Worm (Caenorhabditis elegans) whole organism, L2 larva: Measurements from ENCODE around the gene srh-208.

Experiments used
- C34F6.9 ChIP-seq: fragments of 150-350 bp; optimal IDR thresholded peaks from 2 replicates; lab custom pipeline; 2014; ENCODE audit warnings: missing biosample characterization, missing genetic modification characterization
- F13H6.1 ChIP-seq: sonication (generic microtip); optimal IDR thresholded peaks from 2 replicates; lab custom pipeline; 2016; ENCODE audit warnings: missing genetic modification characterization, missing compliant biosample characterization
- R02D3.7 ChIP-seq: fragments of 150-350 bp; optimal IDR thresholded peaks from 2 replicates; lab custom pipeline; 2014; ENCODE audit warnings: missing biosample characterization, missing genetic modification characterization
- Y55F3AM.14 ChIP-seq: fragments of 200-800 bp; sonication (Bioruptor generic); optimal IDR thresholded peaks from 2 replicates; lab custom pipeline; 2018; ENCODE audit warnings: mild to moderate bottlenecking, missing genetic modification characterization, missing compliant biosample characterization
- ZK546.5 ChIP-seq: sonication (generic microtip); optimal IDR thresholded peaks from 2 replicates; lab custom pipeline; 2017; ENCODE audit warnings: missing biosample characterization, missing genetic modification characterization
- alr-1 ChIP-seq: fragments of 150-350 bp; optimal IDR thresholded peaks from 2 replicates; lab custom pipeline; 2014; ENCODE audit warnings: missing biosample characterization, missing genetic modification characterization
- ama-1 ChIP-seq: fragments of 150-350 bp; optimal IDR thresholded peaks from 2 replicates; lab custom pipeline; 2018; ENCODE audit warnings: inconsistent platforms
- ceh-16 ChIP-seq: fragments of 150-350 bp; optimal IDR thresholded peaks from 2 replicates; lab custom pipeline; 2014; ENCODE audit warnings: missing biosample characterization, missing genetic modification characterization
- ceh-82 ChIP-seq: fragments of 150-350 bp; optimal IDR thresholded peaks from 2 replicates; lab custom pipeline; 2014; ENCODE audit warnings: missing biosample characterization, missing genetic modification characterization
- crh-2 ChIP-seq: sonication (generic microtip); optimal IDR thresholded peaks from 2 replicates; lab custom pipeline; 2017; ENCODE audit warnings: missing biosample characterization, missing genetic modification characterization
- dmd-4 ChIP-seq: sonication (generic microtip); optimal IDR thresholded peaks from 2 replicates; lab custom pipeline; 2017; ENCODE audit warnings: missing biosample characterization, missing genetic modification characterization
- egl-27 ChIP-seq: sonication (generic microtip); optimal IDR thresholded peaks from 3 replicates; lab custom pipeline; 2017; ENCODE audit warnings: missing biosample characterization, missing genetic modification reagents, missing genetic modification characterization
- gmeb-1 ChIP-seq: fragments of 150-350 bp; optimal IDR thresholded peaks from 2 replicates; lab custom pipeline; 2014; ENCODE audit warnings: missing biosample characterization, missing genetic modification characterization
- lin-11 ChIP-seq: fragments of 150-350 bp; sonication (generic microtip); optimal IDR thresholded peaks from 2 replicates; lab custom pipeline; 2014; ENCODE audit warnings: missing biosample characterization, missing genetic modification characterization, inconsistent platforms, mixed read lengths
- lin-13 ChIP-seq: fragments of 150-350 bp; optimal IDR thresholded peaks from 2 replicates; lab custom pipeline; 2014; ENCODE audit warnings: missing biosample characterization, missing genetic modification reagents, missing genetic modification characterization
- lin-39 ChIP-seq: fragments of 150-350 bp; optimal IDR thresholded peaks from 2 replicates; lab custom pipeline; 2014; ENCODE audit warnings: missing biosample characterization, missing genetic modification reagents, missing genetic modification characterization
- lsy-2 ChIP-seq, 2 experiments: fragments of 150-350 bp in 1 of 2; sonication (generic microtip) in 1 of 2; optimal IDR thresholded peaks; 2 replicates each; lab custom pipeline; 2014 to 2017; ENCODE audit warnings: missing biosample characterization in 2 of 2, missing genetic modification characterization in 2 of 2
- mab-5 ChIP-seq: fragments of 150-350 bp; optimal IDR thresholded peaks from 2 replicates; lab custom pipeline; 2014; ENCODE audit warnings: missing biosample characterization, missing genetic modification characterization
- mbf-1 ChIP-seq: sonication (generic microtip); optimal IDR thresholded peaks from 2 replicates; lab custom pipeline; 2017; ENCODE audit warnings: missing biosample characterization, missing genetic modification characterization
- mdl-1 ChIP-seq, 2 experiments: fragments of 150-350 bp in 1 of 2; sonication (generic microtip) in 1 of 2; optimal IDR thresholded peaks; 2 replicates each; lab custom pipeline; 2017; ENCODE audit warnings: missing biosample characterization in 2 of 2, missing genetic modification characterization in 2 of 2
- nhr-10 ChIP-seq: sonication (generic microtip); optimal IDR thresholded peaks from 2 replicates; lab custom pipeline; 2017; ENCODE audit warnings: missing biosample characterization, missing genetic modification characterization
- nhr-11 ChIP-seq: fragments of 150-350 bp; optimal IDR thresholded peaks from 2 replicates; lab custom pipeline; 2014; ENCODE audit warnings: missing biosample characterization, missing genetic modification characterization
- nhr-12 ChIP-seq: fragments of 150-350 bp; optimal IDR thresholded peaks from 2 replicates; lab custom pipeline; 2014; ENCODE audit warnings: missing biosample characterization, missing genetic modification characterization
- nhr-129 ChIP-seq: fragments of 150-350 bp; optimal IDR thresholded peaks from 2 replicates; lab custom pipeline; 2014; ENCODE audit warnings: missing biosample characterization, missing genetic modification characterization
- nhr-21 ChIP-seq: fragments of 150-350 bp; optimal IDR thresholded peaks from 2 replicates; lab custom pipeline; 2014; ENCODE audit warnings: missing biosample characterization, missing genetic modification characterization
- nhr-237 ChIP-seq: fragments of 150-350 bp; optimal IDR thresholded peaks from 2 replicates; lab custom pipeline; 2014; ENCODE audit warnings: missing biosample characterization, missing genetic modification characterization
- nhr-25 ChIP-seq: fragments of 150-350 bp; sonication (generic microtip); optimal IDR thresholded peaks from 3 replicates; lab custom pipeline; 2014; ENCODE audit warnings: missing biosample characterization, missing genetic modification characterization
- nhr-6 ChIP-seq: fragments of 150-350 bp; optimal IDR thresholded peaks from 2 replicates; lab custom pipeline; 2014; ENCODE audit warnings: missing biosample characterization, missing genetic modification characterization
- peb-1 ChIP-seq: fragments of 150-350 bp; optimal IDR thresholded peaks from 2 replicates; lab custom pipeline; 2014; ENCODE audit warnings: missing biosample characterization, missing genetic modification characterization
- sem-4 ChIP-seq: fragments of 150-350 bp; optimal IDR thresholded peaks from 2 replicates; lab custom pipeline; 2014; ENCODE audit warnings: missing biosample characterization, missing genetic modification reagents, missing genetic modification characterization
- skn-1 ChIP-seq: sonication (generic microtip); optimal IDR thresholded peaks from 2 replicates; lab custom pipeline; 2017; ENCODE audit warnings: missing biosample characterization, missing genetic modification characterization
- sma-3 ChIP-seq: sonication (generic microtip); optimal IDR thresholded peaks from 2 replicates; lab custom pipeline; 2016; ENCODE audit warnings: missing genetic modification reagents, missing genetic modification characterization, missing compliant biosample characterization
- snpc-4 ChIP-seq: fragments of 150-350 bp; optimal IDR thresholded peaks from 2 replicates; lab custom pipeline; 2014; ENCODE audit warnings: missing biosample characterization, missing genetic modification characterization
- unc-39 ChIP-seq: fragments of 150-350 bp; optimal IDR thresholded peaks from 2 replicates; lab custom pipeline; 2014; ENCODE audit warnings: missing biosample characterization, missing genetic modification characterization
- unc-62 ChIP-seq: fragments of 150-350 bp; optimal IDR thresholded peaks from 2 replicates; lab custom pipeline; 2014; ENCODE audit warnings: missing biosample characterization, missing genetic modification reagents, missing genetic modification characterization
- zag-1 ChIP-seq: fragments of 150-350 bp; optimal IDR thresholded peaks from 2 replicates; lab custom pipeline; 2014; ENCODE audit warnings: missing biosample characterization, missing genetic modification characterization
- ztf-1 ChIP-seq: fragments of 200-800 bp; sonication (Bioruptor generic); conservative IDR thresholded peaks from 2 replicates; pipeline ENCODE4 v1.3.6; 2022; ENCODE audit warnings: missing genetic modification characterization, missing compliant biosample characterization
- ztf-11 ChIP-seq: sonication (generic microtip); optimal IDR thresholded peaks from 2 replicates; lab custom pipeline; 2017; ENCODE audit warnings: missing biosample characterization, missing genetic modification characterization
- ztf-4 ChIP-seq: fragments of 150-350 bp; optimal IDR thresholded peaks from 2 replicates; lab custom pipeline; 2014; ENCODE audit warnings: missing biosample characterization, missing genetic modification characterization

The srh-208 gene

DNA sequence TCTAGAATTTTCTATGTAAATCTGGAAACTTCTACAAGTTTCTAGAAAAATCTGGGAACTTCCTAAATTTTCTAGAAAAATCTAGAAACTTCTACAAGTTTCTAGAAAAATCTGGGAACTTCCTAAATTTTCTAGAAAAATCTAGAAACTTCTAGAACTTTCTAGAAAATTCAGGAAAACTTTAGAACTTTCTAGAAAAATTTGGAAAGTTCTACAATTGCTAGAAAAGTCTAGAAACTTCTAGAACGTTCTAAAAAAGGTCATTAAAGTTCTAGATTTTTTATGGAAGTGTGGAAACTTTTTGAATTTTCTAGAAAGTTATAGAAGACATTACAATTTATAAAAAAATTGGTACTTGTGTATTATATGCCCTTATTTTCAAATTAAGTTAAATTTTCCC is 24.1 kb upstream of the srh-208 start, which contains the start of gene F55C9.5:
Gene F55C9.5 (minus strand): TSS at position 101 of the 400 bp plus-strand sequence.
- TF ChIP-seq mdl-1 (tag; optimal IDR thresholded peaks at IDR 0.05; lab: Kevin White, UChicago), result no peak
- no peak for TF ChIP-seq nhr-10 (tag; lab: Kevin White, UChicago)
- TF ChIP-seq nhr-11 (tag; lab: Kevin White, UChicago), result no peak
- no peak for TF ChIP-seq mab-5 (tag; lab: Kevin White, UChicago)
- no peak for TF ChIP-seq lin-13
- TF ChIP-seq F13H6.1 (tag; lab: Kevin White, UChicago), result no peak
- TF ChIP-seq sma-3 (GFP tag; lab: Kevin White, UChicago), result no peak
- TF ChIP-seq skn-1 (tag; lab: Kevin White, UChicago), result no peak
- TF ChIP-seq nhr-25 (tag; lab: Kevin White, UChicago), result no peak
- no peak for TF ChIP-seq ama-1

DNA sequence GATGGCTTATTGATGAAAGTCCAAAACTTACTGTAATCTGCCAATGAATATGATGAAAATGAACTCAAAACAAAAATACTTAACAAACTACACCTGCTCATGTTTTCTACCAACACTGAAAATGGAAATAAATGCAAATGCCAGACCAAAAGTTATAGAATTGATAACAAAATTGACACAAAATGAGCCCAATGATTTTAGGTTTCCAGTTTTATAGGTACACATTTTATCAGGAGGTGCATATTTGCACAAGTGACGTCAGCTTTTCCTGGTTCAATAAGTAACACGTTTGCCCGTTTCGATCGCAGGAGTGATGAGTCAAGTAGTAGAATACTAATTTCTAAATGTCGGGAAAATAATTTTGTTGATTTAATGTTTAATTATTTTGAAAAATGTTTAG is 20.4 kb upstream of the srh-208 start, which contains the start of gene F55C9.6:
Gene F55C9.6 (minus strand): TSS at position 101 of the 400 bp plus-strand sequence.
- TF ChIP-seq ztf-1 (no peak), egl-27 (tag; lab: Kevin White, UChicago) (no peak), lin-39 (tag; lab: Kevin White, UChicago) (no peak), ceh-16 (no peak), ztf-11 (tag; lab: Kevin White, UChicago) (no peak), ztf-4 (tag; lab: Kevin White, UChicago) (no peak), ama-1 (no peak), C34F6.9 (tag; lab: Kevin White, UChicago) (no peak), unc-62 (no peak)

DNA sequence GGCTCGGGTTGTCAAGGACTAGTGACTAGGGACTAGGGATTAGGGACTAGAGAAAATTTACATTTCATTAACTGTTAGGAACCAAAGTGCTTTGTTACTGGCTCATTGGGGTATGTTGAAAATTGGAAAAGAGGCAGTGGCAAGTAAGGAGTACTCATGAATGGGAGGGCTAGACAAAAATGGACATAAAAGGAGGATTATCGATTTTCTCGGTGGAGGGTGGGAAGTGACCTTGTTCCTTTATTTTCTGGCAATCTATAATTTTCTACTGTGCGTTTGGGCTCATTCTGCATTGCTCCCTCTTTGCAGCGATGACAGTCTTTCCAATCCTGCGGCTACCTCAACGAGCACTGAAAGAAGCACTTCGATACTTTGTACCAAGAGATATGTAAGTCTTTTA is 19.6 kb upstream of the srh-208 start, which contains the start of gene fbxb-60:
Gene fbxb-60 (plus strand): TSS at position 301 of the 400 bp plus-strand sequence.
- TF ChIP-seq nhr-237 (tag; lab: Kevin White, UChicago) (no peak), F13H6.1 (tag; lab: Kevin White, UChicago) (no peak), unc-39 (tag; lab: Kevin White, UChicago) (no peak), zag-1 (tag; lab: Kevin White, UChicago) (no peak), ceh-82 (tag; lab: Kevin White, UChicago) (no peak), mbf-1 (tag; lab: Kevin White, UChicago) (no peak), peb-1 (tag; lab: Kevin White, UChicago) (no peak), egl-27 (tag; lab: Kevin White, UChicago) (no peak), R02D3.7 (no peak), ztf-1 (no peak), unc-62 (no peak), snpc-4 (tag; lab: Kevin White, UChicago) (no peak), crh-2 (tag; lab: Kevin White, UChicago) (no peak), ZK546.5 (tag; lab: Kevin White, UChicago) (no peak), dmd-4 (tag; lab: Kevin White, UChicago) (no peak), Y55F3AM.14 (no peak), alr-1 (tag; lab: Kevin White, UChicago) (no peak), mdl-1 (tag; optimal IDR thresholded peaks at IDR 0.05; lab: Kevin White, UChicago) (no peak), lin-39 (tag; lab: Kevin White, UChicago) (no peak)

DNA sequence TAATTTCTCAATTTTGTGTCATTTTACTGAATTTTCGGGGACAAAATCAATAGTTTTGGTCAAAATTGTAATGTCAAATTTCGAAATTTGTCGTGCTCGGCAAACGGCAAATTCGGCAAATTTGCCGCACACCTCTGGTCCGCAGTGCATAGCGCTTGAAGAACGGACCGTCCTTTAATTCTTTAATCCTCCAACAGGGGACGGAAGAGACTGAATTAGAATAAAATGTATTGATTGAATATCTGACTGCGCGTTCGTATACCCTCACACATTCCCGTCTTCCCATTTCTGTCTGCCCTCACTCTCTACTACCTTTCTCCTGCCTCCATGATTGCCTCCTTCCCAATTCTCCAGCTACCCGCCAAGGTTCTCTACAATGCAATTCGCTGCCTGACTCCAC is 17.9 kb upstream of the srh-208 start, which contains the start of gene F55C9.14:
Gene F55C9.14 (plus strand): TSS at position 301 of the 400 bp plus-strand sequence.
- TF ChIP-seq nhr-12 (no peak), lsy-2 (tag; optimal IDR thresholded peaks at IDR 0.05; lab: Kevin White, UChicago) (no peak), unc-62 (no peak), ceh-82 (tag; lab: Kevin White, UChicago) (no peak), nhr-21 (tag; lab: Kevin White, UChicago) (no peak), sem-4 (tag; lab: Kevin White, UChicago) (no peak), mdl-1 (tag; optimal IDR thresholded peaks at IDR 0.05; lab: Kevin White, UChicago) (no peak), alr-1 (tag; lab: Kevin White, UChicago) (no peak), nhr-129 (tag; lab: Kevin White, UChicago) (no peak), ztf-4 (tag; lab: Kevin White, UChicago) (no peak), gmeb-1 (no peak), R02D3.7 (no peak), nhr-6 (no peak), lin-11 (tag; lab: Kevin White, UChicago) (no peak)
